Fruit fly (Drosophila melanogaster): ENCODE data around the gene Zw10.

Zw10 gene

dm6 chrX:2652124-2652923 lies 48.3 kb downstream of the Zw10 start:
- TF ChIP-seq CG6175 (GFP tag; IDR thresholded peaks at IDR 0.05) (peak; percentile 84; the same call in 2 of the 3 replicates), dmrt11E (tag; optimal IDR thresholded peaks at IDR 0.05) (no peak), sr (GFP tag; IDR thresholded peaks at IDR 0.05) (peak; percentile 65; the same call in 1 of the 3 replicates), eve (GFP tag; optimal IDR thresholded peaks at IDR 0.05) (peak in 1 of 2 experiments; percentile 52), Lhr (GFP tag; optimal IDR thresholded peaks at IDR 0.05) (no peak), Side (GFP tag; optimal IDR thresholded peaks at IDR 0.05) (no peak), CG9932 (GFP tag; IDR thresholded peaks at IDR 0.05) (no peak), lab (GFP tag; optimal IDR thresholded peaks at IDR 0.05) (no peak), Fer2 (tag; optimal IDR thresholded peaks at IDR 0.05) (no peak), CG7357 (GFP tag; IDR thresholded peaks at IDR 0.05) (no peak), kay (GFP tag; optimal IDR thresholded peaks at IDR 0.05) (peak; percentile 81), grau (tag; optimal IDR thresholded peaks at IDR 0.05) (no peak), her (GFP tag; optimal IDR thresholded peaks at IDR 0.05) (no peak), CG10979 (tag; optimal IDR thresholded peaks at IDR 0.05) (no peak), crc (GFP tag; optimal IDR thresholded peaks at IDR 0.05) (peak; percentile 61), CG12299 (tag; optimal IDR thresholded peaks at IDR 0.05) (no peak), ash1 (GFP tag; optimal IDR thresholded peaks at IDR 0.05) (no peak), CG17385 (GFP tag; optimal IDR thresholded peaks at IDR 0.05) (peak; percentile 85), CG12236 (GFP tag; optimal IDR thresholded peaks at IDR 0.05) (no peak), Tbp (GFP tag; optimal IDR thresholded peaks at IDR 0.05) (no peak), CG1832 (GFP tag; optimal IDR thresholded peaks at IDR 0.05) (peak; percentile 85), nmo (GFP tag; optimal IDR thresholded peaks at IDR 0.05) (no peak), CG3838 (GFP tag; optimal IDR thresholded peaks at IDR 0.05) (peak; percentile 74), abd-A (tag; optimal IDR thresholded peaks at IDR 0.05) (peak; percentile 49), CG17361 (GFP tag; IDR thresholded peaks at IDR 0.05) (0 out of 3 replicates have a peak, but pooled peaks have one; percentile 13), Ssrp (tag; optimal IDR thresholded peaks at IDR 0.05) (no peak), CG12942 (GFP tag; optimal IDR thresholded peaks at IDR 0.05) (no peak), CG4404 (GFP tag; IDR thresholded peaks at IDR 0.05) (no peak), CG10321 (GFP tag; IDR thresholded peaks at IDR 0.05) (0 out of 2 replicates have a peak, but pooled peaks have one; percentile 56), dpn (GFP tag; optimal IDR thresholded peaks at IDR 0.05) (no peak), HLHmδ (GFP tag; optimal IDR thresholded peaks at IDR 0.05) (peak; percentile 19), HLH4C (GFP tag; IDR thresholded peaks at IDR 0.05; ENCODE audit: partially characterized antibody) (no peak), Dll (GFP tag; IDR thresholded peaks at IDR 0.05; ENCODE audit: partially characterized antibody) (no peak), Drgx (GFP tag; IDR thresholded peaks at IDR 0.05) (peak; percentile 71), CG3163 (GFP tag; optimal IDR thresholded peaks at IDR 0.05) (peak; percentile 32), CG3995 (GFP tag; optimal IDR thresholded peaks at IDR 0.05) (no peak), nom (GFP tag; optimal IDR thresholded peaks at IDR 0.05) (peak; percentile 46), CG8478 (optimal IDR thresholded peaks at IDR 0.05) (peak; percentile 54), CG6854 (GFP tag; optimal IDR thresholded peaks at IDR 0.05) (no peak), Usf (GFP tag; optimal IDR thresholded peaks at IDR 0.05) (no peak), CG8290 (GFP tag; optimal IDR thresholded peaks at IDR 0.05) (no peak), CG8290 (tag; optimal IDR thresholded peaks at IDR 0.05) (peak in 1 of 2 experiments; percentile 18), Poxn (GFP tag; IDR thresholded peaks at IDR 0.05) (no peak), Hr3 (GFP tag; optimal IDR thresholded peaks at IDR 0.05) (no peak), CG32532 (GFP tag; IDR thresholded peaks at IDR 0.05) (peak; percentile 34; the same call in 1 of the 2 replicates), CG12659 (GFP tag; optimal IDR thresholded peaks at IDR 0.05) (no peak), Pdp1 (GFP tag; optimal IDR thresholded peaks at IDR 0.05) (peak in 1 of 2 experiments; percentile 100), CG13287 (GFP tag; IDR thresholded peaks at IDR 0.05; ENCODE audit: partially characterized antibody) (peak; percentile 41; the same call in 1 of the 2 replicates), HLH54F (GFP tag; optimal IDR thresholded peaks at IDR 0.05) (no peak), CG14050 (GFP tag; IDR thresholded peaks at IDR 0.05) (no peak)
